Fruit fly (Drosophila melanogaster): Measurements from ENCODE around the gene Ogdh.
A peak's percentile ranks its signal among the peaks of the same experiment; 100 is the strongest.

DNA sequence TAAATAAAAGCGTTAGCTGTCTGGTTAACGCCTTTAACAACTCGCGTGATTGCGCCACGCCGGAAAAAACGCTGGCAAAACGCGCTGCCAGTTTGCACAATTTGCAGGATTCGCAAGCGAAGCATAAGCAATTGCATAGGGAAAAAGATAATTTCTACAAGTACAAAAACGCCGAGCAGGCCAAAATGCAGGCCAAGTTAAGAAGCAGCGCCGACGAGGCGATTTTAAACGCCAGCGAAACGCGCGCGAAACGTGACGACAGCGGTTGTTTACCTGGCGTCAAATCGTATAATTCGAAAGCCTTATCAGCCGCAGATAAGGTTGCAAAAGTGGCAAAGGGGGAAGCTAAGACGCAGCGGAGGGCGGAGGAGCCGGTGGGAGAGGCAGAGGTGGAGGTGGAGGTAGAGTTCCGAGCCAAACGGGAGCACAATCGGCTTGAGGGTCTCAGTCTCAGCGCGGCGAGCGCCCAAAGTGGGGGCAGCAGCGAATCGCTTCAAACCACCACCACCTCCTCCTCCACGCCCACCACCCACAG, 26.6 kb downstream of the Ogdh start:
- no peak for TF ChIP-seq dmrt93B (GFP tag; optimal IDR thresholded peaks at IDR 0.05)
- peak in 1 of 2 experiments; percentile 35 for TF ChIP-seq foxo (GFP tag; optimal IDR thresholded peaks at IDR 0.05)
- TF ChIP-seq Sp1 (GFP tag; optimal IDR thresholded peaks at IDR 0.05), result peak; percentile 20
- TF ChIP-seq CrebA (GFP tag; optimal IDR thresholded peaks at IDR 0.05; ENCODE audit: borderline replicate concordance), result no peak
- TF ChIP-seq OdsH (GFP tag; optimal IDR thresholded peaks at IDR 0.05), result peak; percentile 3

Data from whole organism, wandering third instar larva.